Worm (Caenorhabditis elegans): ENCODE results near the gene T01B7.13.
A peak's percentile ranks its signal among the peaks of the same experiment; 100 is the strongest.

- TF ChIP-seq lin-13 (GFP tag; optimal IDR thresholded peaks at IDR 0.05) (peak; percentile 15), nhr-237 (tag; optimal IDR thresholded peaks at IDR 0.05) (no peak), ces-1 (GFP tag; optimal IDR thresholded peaks at IDR 0.05) (no peak), pqm-1 (tag; optimal IDR thresholded peaks at IDR 0.05) (no peak), nhr-77 (tag; optimal IDR thresholded peaks at IDR 0.05) (peak; percentile 30), nhr-42 (GFP tag; IDR thresholded peaks at IDR 0.05) (no peak), mdl-1 (tag; optimal IDR thresholded peaks at IDR 0.05) (peak; percentile 91 to 92), lim-7 (GFP tag; IDR thresholded peaks at IDR 0.05) (no peak), ama-1 (optimal IDR thresholded peaks at IDR 0.05) (no peak), nhr-11 (tag; optimal IDR thresholded peaks at IDR 0.05) (peak; percentile 97)
These were observed 27.0 kb downstream of the T01B7.13 start for ce11 chrII:8742006-8742847.

Measured in whole organism, L4 larva.